Worm (Caenorhabditis elegans): Measurements from ENCODE around the gene F57B7.2.

ce11 chrV:11435242-11435641, 8.2 kb downstream of the F57B7.2 start:
- no peak for TF ChIP-seq unc-39 (tag; optimal IDR thresholded peaks at IDR 0.05)
- no peak for TF ChIP-seq drap-1 (GFP tag; optimal IDR thresholded peaks at IDR 0.05)
- TF ChIP-seq lsy-2 (tag; optimal IDR thresholded peaks at IDR 0.05), result no peak
- no peak for TF ChIP-seq mls-2 (tag; optimal IDR thresholded peaks at IDR 0.05)
- no peak for TF ChIP-seq nhr-76 (tag; optimal IDR thresholded peaks at IDR 0.05)
- no peak for TF ChIP-seq snpc-4 (tag; optimal IDR thresholded peaks at IDR 0.05)
- no peak for TF ChIP-seq nhr-12 (tag; optimal IDR thresholded peaks at IDR 0.05)
- no peak for TF ChIP-seq mep-1 (tag; optimal IDR thresholded peaks at IDR 0.05)
- TF ChIP-seq flh-1 (GFP tag; optimal IDR thresholded peaks at IDR 0.05), result no peak
- TF ChIP-seq sptf-1 (tag; optimal IDR thresholded peaks at IDR 0.05), result no peak
- no peak for TF ChIP-seq unc-62 (GFP tag; optimal IDR thresholded peaks at IDR 0.05)
- TF ChIP-seq unc-120 (tag; optimal IDR thresholded peaks at IDR 0.05; ENCODE audit: poor library complexity, severe bottlenecking), result no peak

Data from whole organism, mixed stage, embryonic.